Fruit fly (Drosophila melanogaster): ENCODE results near the gene HINT1.

Gene HINT1

dm6 chr2L:2769476-2770185, at the start of gene HINT1, which contains the start of gene colt:
Gene HINT1, plus strand, starts transcription at chr2L:2770135.
Gene colt, minus strand, starts transcription at chr2L:2770069.
- no peak for TF ChIP-seq CG9705 (GFP tag; optimal IDR thresholded peaks at IDR 0.05)
- TF ChIP-seq GATAd (GFP tag; optimal IDR thresholded peaks at IDR 0.05): no peak
- no peak for TF ChIP-seq Abd-B (GFP tag; optimal IDR thresholded peaks at IDR 0.05)
- TF ChIP-seq HLH106 (tag; optimal IDR thresholded peaks at IDR 0.05): peak; percentile 4
- no peak for TF ChIP-seq Hr83 (GFP tag; optimal IDR thresholded peaks at IDR 0.05; ENCODE audit: poor library complexity, severe bottlenecking)
- no peak for TF ChIP-seq woc (GFP tag; optimal IDR thresholded peaks at IDR 0.05)
- TF ChIP-seq Rel (GFP tag; optimal IDR thresholded peaks at IDR 0.05): no peak
- peak; percentile 53 for TF ChIP-seq Rel (tag; optimal IDR thresholded peaks at IDR 0.05)
- no peak for TF ChIP-seq Mio (GFP tag; optimal IDR thresholded peaks at IDR 0.05)
- no peak for TF ChIP-seq dmrt93B (GFP tag; optimal IDR thresholded peaks at IDR 0.05)
- no peak for TF ChIP-seq lola (GFP tag; optimal IDR thresholded peaks at IDR 0.05)
- no peak for TF ChIP-seq pan (optimal IDR thresholded peaks at IDR 0.05)
- no peak for TF ChIP-seq Jra (GFP tag; optimal IDR thresholded peaks at IDR 0.05)
- no peak for TF ChIP-seq N (GFP tag; optimal IDR thresholded peaks at IDR 0.05)
- TF ChIP-seq h (GFP tag; optimal IDR thresholded peaks at IDR 0.05): peak; percentile 12
- no peak for TF ChIP-seq brk (GFP tag; optimal IDR thresholded peaks at IDR 0.05)
- no peak for TF ChIP-seq jim (GFP tag; optimal IDR thresholded peaks at IDR 0.05)
- TF ChIP-seq rgr (GFP tag; optimal IDR thresholded peaks at IDR 0.05): no peak
- no peak for TF ChIP-seq Hr78 (GFP tag; optimal IDR thresholded peaks at IDR 0.05)
- no peak for TF ChIP-seq CrebA (GFP tag; optimal IDR thresholded peaks at IDR 0.05; ENCODE audit: borderline replicate concordance)
- TF ChIP-seq OdsH (GFP tag; optimal IDR thresholded peaks at IDR 0.05): no peak
- TF ChIP-seq sage (GFP tag; optimal IDR thresholded peaks at IDR 0.05): no peak
- no peak for TF ChIP-seq Vsx2 (GFP tag; optimal IDR thresholded peaks at IDR 0.05; ENCODE audit: partially characterized antibody)
- peak; percentile 94 for TF ChIP-seq Hnf4 (GFP tag; optimal IDR thresholded peaks at IDR 0.05)
- TF ChIP-seq Myc (optimal IDR thresholded peaks at IDR 0.05): no peak
- no peak for TF ChIP-seq sv (GFP tag; optimal IDR thresholded peaks at IDR 0.05)
- no peak for TF ChIP-seq CG32264 (GFP tag; optimal IDR thresholded peaks at IDR 0.05)
- no peak for TF ChIP-seq psq (GFP tag; optimal IDR thresholded peaks at IDR 0.05)
- TF ChIP-seq ey (GFP tag; optimal IDR thresholded peaks at IDR 0.05): no peak
- peak; percentile 57 for TF ChIP-seq Sp1 (GFP tag; optimal IDR thresholded peaks at IDR 0.05)
- peak; percentile 33 for TF ChIP-seq br (GFP tag; optimal IDR thresholded peaks at IDR 0.05)

dm6 chr2L:2720368-2720767, 49.6 kb upstream of the HINT1 start:
- TF ChIP-seq h (GFP tag; optimal IDR thresholded peaks at IDR 0.05) (peak; percentile 6), Hr78 (GFP tag; optimal IDR thresholded peaks at IDR 0.05) (no peak), Vsx2 (GFP tag; optimal IDR thresholded peaks at IDR 0.05; ENCODE audit: partially characterized antibody) (no peak), N (GFP tag; optimal IDR thresholded peaks at IDR 0.05) (no peak), HLH106 (tag; optimal IDR thresholded peaks at IDR 0.05) (no peak), Dfd (GFP tag; optimal IDR thresholded peaks at IDR 0.05) (no peak)

- peak; percentile 4 for TF ChIP-seq fru (GFP tag; optimal IDR thresholded peaks at IDR 0.05)
- TF ChIP-seq usp (GFP tag; optimal IDR thresholded peaks at IDR 0.05): no peak
Measured at dm6 chr2L:2721317-2721716, 48.6 kb upstream of the HINT1 start.

dm6 chr2L:2723100-2723499, 46.8 kb upstream of the HINT1 start:
- TF ChIP-seq tai (GFP tag; optimal IDR thresholded peaks at IDR 0.05): no peak
- no peak for TF ChIP-seq Myc (optimal IDR thresholded peaks at IDR 0.05)
- TF ChIP-seq foxo (GFP tag; optimal IDR thresholded peaks at IDR 0.05): no peak
- TF ChIP-seq br (GFP tag; optimal IDR thresholded peaks at IDR 0.05): no peak
- no peak for TF ChIP-seq dl (GFP tag; optimal IDR thresholded peaks at IDR 0.05; ENCODE audit: insufficient read depth in 1 of 2, partially characterized antibody in 2 of 2)
- no peak for TF ChIP-seq Dif (GFP tag; optimal IDR thresholded peaks at IDR 0.05; ENCODE audit: partially characterized antibody)
- no peak for TF ChIP-seq brk (GFP tag; optimal IDR thresholded peaks at IDR 0.05)
- no peak for TF ChIP-seq CG9705 (GFP tag; optimal IDR thresholded peaks at IDR 0.05)
- TF ChIP-seq rgr (GFP tag; optimal IDR thresholded peaks at IDR 0.05): no peak
- no peak for TF ChIP-seq psq (GFP tag; optimal IDR thresholded peaks at IDR 0.05)
- no peak for TF ChIP-seq Jra (GFP tag; optimal IDR thresholded peaks at IDR 0.05)
- TF ChIP-seq h (GFP tag; optimal IDR thresholded peaks at IDR 0.05): no peak
- TF ChIP-seq lola (GFP tag; optimal IDR thresholded peaks at IDR 0.05): no peak
- no peak for TF ChIP-seq pan (optimal IDR thresholded peaks at IDR 0.05)
- TF ChIP-seq Abd-B (GFP tag; optimal IDR thresholded peaks at IDR 0.05): no peak
- no peak for TF ChIP-seq Dfd (GFP tag; optimal IDR thresholded peaks at IDR 0.05)
- no peak for TF ChIP-seq Hnf4 (GFP tag; optimal IDR thresholded peaks at IDR 0.05)

Data from whole organism, wandering third instar larva.